Worm (Caenorhabditis elegans) whole organism, late embryonic: Measurements from ENCODE around the gene shk-1.

Source experiments
- C08G9.2 ChIP-seq: sonication (generic microtip); optimal IDR thresholded peaks from 2 replicates; lab custom pipeline; 2016; ENCODE audit warnings: mild to moderate bottlenecking, missing genetic modification characterization, moderate library complexity, missing compliant biosample characterization
- Y22D7AL.16 ChIP-seq: sonication (generic microtip); optimal IDR thresholded peaks from 2 replicates; lab custom pipeline; 2016; ENCODE audit warnings: missing genetic modification characterization, missing compliant biosample characterization
- ahr-1 ChIP-seq: sonication (generic microtip); optimal IDR thresholded peaks from 2 replicates; lab custom pipeline; 2016; ENCODE audit warnings: missing genetic modification characterization, missing compliant biosample characterization
- ama-1 ChIP-seq: fragments of 150-350 bp; optimal IDR thresholded peaks from 2 replicates; lab custom pipeline; 2014
- ceh-14 ChIP-seq: sonication (generic microtip); optimal IDR thresholded peaks from 2 replicates; lab custom pipeline; 2016; ENCODE audit warnings: missing genotype, missing genetic modification characterization, missing compliant biosample characterization
- ceh-18 ChIP-seq: sonication (generic microtip); optimal IDR thresholded peaks from 2 replicates; lab custom pipeline; 2016; ENCODE audit warnings: missing genetic modification characterization, missing compliant biosample characterization
- ceh-19 ChIP-seq: fragments of 200-800 bp; sonication (Bioruptor generic); optimal IDR thresholded peaks from 2 replicates; lab custom pipeline; 2018; ENCODE audit warnings: mild to moderate bottlenecking, missing genetic modification characterization, missing compliant biosample characterization
- ceh-2 ChIP-seq: sonication (generic microtip); optimal IDR thresholded peaks from 2 replicates; lab custom pipeline; 2016; ENCODE audit warnings: missing genotype, missing genetic modification characterization, missing compliant biosample characterization
- ceh-22 ChIP-seq: sonication (generic microtip); optimal IDR thresholded peaks from 2 replicates; lab custom pipeline; 2017; ENCODE audit warnings: missing biosample characterization, missing genetic modification characterization
- ceh-24 ChIP-seq: sonication (generic microtip); optimal IDR thresholded peaks from 2 replicates; lab custom pipeline; 2016; ENCODE audit warnings: mild to moderate bottlenecking, missing genetic modification characterization, missing compliant biosample characterization
- ceh-30 ChIP-seq: fragments of 150-350 bp; optimal IDR thresholded peaks from 2 replicates; lab custom pipeline; 2014; ENCODE audit warnings: missing biosample characterization, missing genetic modification characterization
- ceh-31 ChIP-seq: sonication (generic microtip); optimal IDR thresholded peaks from 2 replicates; lab custom pipeline; 2016; ENCODE audit warnings: missing genetic modification characterization, missing compliant biosample characterization
- ceh-9 ChIP-seq: sonication (generic microtip); optimal IDR thresholded peaks from 2 replicates; lab custom pipeline; 2016; ENCODE audit warnings: mild to moderate bottlenecking, missing genetic modification characterization, inconsistent platforms, missing compliant biosample characterization
- che-1 ChIP-seq: sonication (generic microtip); optimal IDR thresholded peaks from 2 replicates; lab custom pipeline; 2016; ENCODE audit warnings: mild to moderate bottlenecking, missing genetic modification characterization, missing compliant biosample characterization
- dmd-4 ChIP-seq: sonication (generic microtip); optimal IDR thresholded peaks from 2 replicates; lab custom pipeline; 2016; ENCODE audit warnings: borderline replicate concordance, missing genetic modification characterization, missing compliant biosample characterization
- dve-1 ChIP-seq: sonication (generic microtip); optimal IDR thresholded peaks from 2 replicates; lab custom pipeline; 2017; ENCODE audit warnings: antibody characterized with exemption, mild to moderate bottlenecking, missing genetic modification characterization, missing compliant biosample characterization
- elt-2 ChIP-seq: sonication (generic microtip); optimal IDR thresholded peaks from 2 replicates; lab custom pipeline; 2016; ENCODE audit warnings: missing genetic modification reagents, missing genetic modification characterization, missing compliant biosample characterization
- fkh-10 ChIP-seq: fragments of 150-350 bp; optimal IDR thresholded peaks from 2 replicates; lab custom pipeline; 2014; ENCODE audit warnings: missing biosample characterization, missing genetic modification reagents, missing genetic modification characterization
- fkh-6 ChIP-seq: sonication (generic microtip); optimal IDR thresholded peaks from 2 replicates; lab custom pipeline; 2016; ENCODE audit warnings: missing genetic modification characterization, missing compliant biosample characterization
- gmeb-2 ChIP-seq: sonication (generic microtip); optimal IDR thresholded peaks from 2 replicates; lab custom pipeline; 2016; ENCODE audit warnings: missing genetic modification characterization, inconsistent platforms, missing compliant biosample characterization
- hlh-15 ChIP-seq: sonication (generic microtip); optimal IDR thresholded peaks from 2 replicates; lab custom pipeline; 2016; ENCODE audit warnings: missing genetic modification characterization, missing compliant biosample characterization
- hlh-30 ChIP-seq: sonication (generic microtip); optimal IDR thresholded peaks from 2 replicates; lab custom pipeline; 2017; ENCODE audit warnings: antibody characterized with exemption, missing genetic modification characterization, missing compliant biosample characterization; ENCODE audit not compliant: insufficient read depth
- hlh-6 ChIP-seq: sonication (generic microtip); optimal IDR thresholded peaks from 2 replicates; lab custom pipeline; 2016; ENCODE audit warnings: missing genotype, missing genetic modification characterization, missing compliant biosample characterization
- lin-11 ChIP-seq: fragments of 200-800 bp; sonication (Bioruptor generic); optimal IDR thresholded peaks from 2 replicates; lab custom pipeline; 2018; ENCODE audit warnings: mild to moderate bottlenecking, missing genetic modification characterization, missing compliant biosample characterization
- madf-2 ChIP-seq: sonication (generic microtip); optimal IDR thresholded peaks from 2 replicates; lab custom pipeline; 2017; ENCODE audit warnings: missing genetic modification characterization, missing compliant biosample characterization
- nfya-1 ChIP-seq: sonication (generic microtip); optimal IDR thresholded peaks from 2 replicates; lab custom pipeline; 2017; ENCODE audit warnings: missing genetic modification characterization, mild to moderate bottlenecking, missing compliant biosample characterization, antibody characterized with exemption, moderate library complexity
- npax-4 ChIP-seq: sonication (generic microtip); optimal IDR thresholded peaks from 2 replicates; lab custom pipeline; 2016; ENCODE audit warnings: missing genetic modification characterization, missing compliant biosample characterization
- pag-3 ChIP-seq: sonication (generic microtip); optimal IDR thresholded peaks from 2 replicates; lab custom pipeline; 2016; ENCODE audit warnings: missing compliant biosample characterization, missing genetic modification characterization, borderline replicate concordance
- pat-9 ChIP-seq: fragments of 200-800 bp; sonication (Bioruptor generic); optimal IDR thresholded peaks from 2 replicates; lab custom pipeline; 2018; ENCODE audit warnings: mild to moderate bottlenecking, missing genetic modification characterization, moderate library complexity, missing compliant biosample characterization
- pqm-1 ChIP-seq: sonication (generic microtip); optimal IDR thresholded peaks from 2 replicates; lab custom pipeline; 2016; ENCODE audit warnings: missing genetic modification characterization, missing compliant biosample characterization
- ref-2 ChIP-seq: sonication (generic microtip); optimal IDR thresholded peaks from 2 replicates; lab custom pipeline; 2016; ENCODE audit warnings: missing genetic modification characterization, missing compliant biosample characterization
- sox-2 ChIP-seq: fragments of 200-800 bp; sonication (Bioruptor generic); IDR thresholded peaks from 2 replicates; pipeline ENCODE4 v1.3.6; 2022; ENCODE audit warnings: missing genetic modification reagents, missing genetic modification characterization, missing compliant biosample characterization
- ttx-3 ChIP-seq: sonication (generic microtip); optimal IDR thresholded peaks from 2 replicates; lab custom pipeline; 2016; ENCODE audit warnings: missing genetic modification reagents, missing genetic modification characterization, missing compliant biosample characterization
- unc-3 ChIP-seq, 2 experiments: fragments of 200-800 bp in 1 of 2; sonication (Bioruptor generic) in 1 of 2; sonication (generic microtip) in 1 of 2; conservative IDR thresholded peaks in 1 of 2; optimal IDR thresholded peaks in 1 of 2; 2 replicates each; pipeline versions ENCODE4 v1.3.6 to Lab custom; 2016 to 2022; ENCODE audit warnings: missing compliant biosample characterization in 2 of 2, missing genetic modification characterization in 2 of 2, missing genetic modification reagents in 1 of 2
- unc-86 ChIP-seq: sonication (generic microtip); optimal IDR thresholded peaks from 2 replicates; lab custom pipeline; 2016; ENCODE audit warnings: missing genetic modification characterization, missing compliant biosample characterization
- zip-5 ChIP-seq: sonication (generic microtip); optimal IDR thresholded peaks from 2 replicates; lab custom pipeline; 2016; ENCODE audit warnings: missing genetic modification characterization, missing compliant biosample characterization

shk-1 gene

ce11 chrII:9752278-9752677 is 5.8 kb upstream of the shk-1 start:
- no peak for TF ChIP-seq hlh-15
- TF ChIP-seq pag-3 (tag; lab: Kevin White, UChicago) = no peak
- TF ChIP-seq ref-2 (tag; lab: Kevin White, UChicago) = no peak
- TF ChIP-seq unc-86 (tag; lab: Kevin White, UChicago) = no peak
- TF ChIP-seq ama-1 (lab: Kevin White, UChicago) = no peak
- no peak for TF ChIP-seq unc-3 (GFP tag; conservative IDR thresholded peaks at IDR 0.05; lab: Robert Waterston, UW)
- TF ChIP-seq unc-3 (tag; optimal IDR thresholded peaks at IDR 0.05; lab: Kevin White, UChicago) = no peak

- TF ChIP-seq ahr-1 (tag; lab: Kevin White, UChicago) (no peak), ceh-18 (tag; lab: Kevin White, UChicago) (no peak), pat-9 (tag; lab: Kevin White, UChicago) (no peak), nfya-1 (no peak), hlh-30 (tag; lab: Kevin White, UChicago) (no peak), C08G9.2 (tag; lab: Kevin White, UChicago) (no peak), ceh-22 (tag; lab: Kevin White, UChicago) (no peak), dve-1 (no peak), gmeb-2 (tag; lab: Kevin White, UChicago) (no peak), zip-5 (tag; lab: Kevin White, UChicago) (no peak)
- TF ChIP-seq, all 69 proteins: peak for 0
Observed at ce11 chrII:9753056-9753455, 5.0 kb upstream of the shk-1 start, which contains the start of gene Y53C12B.7. TSS of gene Y53C12B.7 (minus strand) at chrII:9753218.

DNA sequence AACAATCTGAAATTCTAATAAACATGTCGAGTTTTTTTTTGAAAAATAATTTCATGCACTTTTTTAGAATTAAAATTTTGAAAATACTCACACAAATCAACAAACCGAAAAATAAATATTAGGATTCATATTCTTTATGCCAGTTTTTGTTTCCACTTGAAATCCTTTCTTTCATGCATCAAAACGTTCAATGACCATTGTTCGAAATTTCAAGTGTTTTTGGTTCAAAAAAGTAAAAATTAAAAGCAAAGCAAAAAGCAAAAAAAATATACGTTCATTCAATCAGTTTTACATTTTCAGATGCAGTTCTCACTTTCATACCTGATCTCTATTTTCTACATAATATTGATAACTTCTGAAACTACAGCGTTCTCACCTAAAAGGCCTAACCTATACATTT is 4.3 kb upstream of the shk-1 start, which contains the start of gene ZK1321.1:
ZK1321.1 (plus strand) TSS at position 301 of the 400 bp plus-strand sequence.
- TF ChIP-seq pqm-1 (tag; lab: Kevin White, UChicago) (no peak), ceh-14 (tag; lab: Kevin White, UChicago) (no peak), fkh-10 (GFP tag; lab: Kevin White, UChicago) (no peak), fkh-6 (no peak), Y22D7AL.16 (tag; lab: Kevin White, UChicago) (no peak), ceh-2 (tag; lab: Kevin White, UChicago) (no peak), hlh-6 (no peak), ceh-19 (no peak), madf-2 (no peak), C08G9.2 (tag; lab: Kevin White, UChicago) (no peak), npax-4 (no peak), ref-2 (tag; lab: Kevin White, UChicago) (no peak), sox-2 (GFP tag; lab: Robert Waterston, UW) (no peak), ceh-30 (tag; lab: Kevin White, UChicago) (no peak)

DNA sequence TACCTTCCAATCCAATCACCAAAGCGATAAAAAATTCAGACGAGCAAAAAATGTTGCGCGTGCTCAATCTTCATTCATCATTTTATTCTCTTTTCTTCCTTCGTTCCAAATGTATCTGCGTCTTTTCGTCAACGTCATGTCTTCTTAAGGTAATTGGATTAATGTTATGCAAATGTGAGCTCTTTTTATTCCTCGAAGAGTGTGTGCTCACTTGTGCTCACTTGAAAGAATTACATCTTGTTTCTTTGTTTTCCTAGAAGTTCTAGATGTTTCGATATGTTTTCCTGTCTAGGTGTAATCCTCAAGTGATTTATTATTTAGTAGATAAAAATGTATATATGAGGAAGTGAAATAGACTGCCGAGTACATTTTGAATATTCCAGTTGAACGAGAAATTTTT is 2.6 kb upstream of the shk-1 start:
- no peak for TF ChIP-seq unc-3 (GFP tag; conservative IDR thresholded peaks at IDR 0.05; lab: Robert Waterston, UW)
- TF ChIP-seq unc-3 (tag; optimal IDR thresholded peaks at IDR 0.05; lab: Kevin White, UChicago) = no peak
- TF ChIP-seq lin-11 (tag; lab: Kevin White, UChicago) = no peak
- no peak for TF ChIP-seq pqm-1 (tag; lab: Kevin White, UChicago)
- no peak for TF ChIP-seq ttx-3 (tag; lab: Kevin White, UChicago)
- TF ChIP-seq dve-1 = no peak
- no peak for TF ChIP-seq ceh-9 (tag; lab: Kevin White, UChicago)
- TF ChIP-seq Y22D7AL.16 (tag; lab: Kevin White, UChicago) = no peak
- no peak for TF ChIP-seq elt-2 (tag; lab: Kevin White, UChicago)
- no peak for TF ChIP-seq ceh-24 (tag; lab: Kevin White, UChicago)
- TF ChIP-seq dmd-4 (tag; lab: Kevin White, UChicago) = no peak
- no peak for TF ChIP-seq ref-2 (tag; lab: Kevin White, UChicago)
- no peak for TF ChIP-seq ceh-31 (tag; lab: Kevin White, UChicago)
- TF ChIP-seq che-1 (tag; lab: Kevin White, UChicago) = no peak
